Fruit fly (Drosophila melanogaster) whole organism, embryonic: Measurements from ENCODE around the gene Rok.

Experiments
- CG10274 ChIP-seq: fragments of 200-800 bp; sonication (Bioruptor generic); optimal IDR thresholded peaks from 3 replicates; lab custom pipeline; 2017; ENCODE audit warnings: missing biosample characterization, mild to moderate bottlenecking, missing genetic modification characterization
- CG10979 ChIP-seq: fragments of 200-800 bp; sonication (Bioruptor generic); optimal IDR thresholded peaks from 2 replicates; lab custom pipeline; 2018; ENCODE audit warnings: missing biosample characterization, mild to moderate bottlenecking, missing genetic modification characterization, moderate library complexity
- CG12104 ChIP-seq: fragments of 200-800 bp; sonication (Bioruptor generic); optimal IDR thresholded peaks from 3 replicates; lab custom pipeline; 2016; ENCODE audit warnings: missing biosample characterization, missing genetic modification characterization
- CG12299 ChIP-seq: fragments of 200-800 bp; sonication (Bioruptor generic); optimal IDR thresholded peaks from 2 replicates; lab custom pipeline; 2018; ENCODE audit warnings: missing biosample characterization, mild to moderate bottlenecking, missing genetic modification characterization
- CG13296 ChIP-seq: fragments of 200-800 bp; sonication (Bioruptor generic); optimal IDR thresholded peaks from 3 replicates; lab custom pipeline; 2018; ENCODE audit warnings: missing biosample characterization, mild to moderate bottlenecking, missing genetic modification characterization
- CG13424 ChIP-seq: fragments of 200-800 bp; sonication (Bioruptor generic); optimal IDR thresholded peaks from 2 replicates; lab custom pipeline; 2019; ENCODE audit warnings: missing biosample characterization, mild to moderate bottlenecking, missing genetic modification characterization, moderate library complexity
- CG14014 ChIP-seq: fragments of 200-800 bp; sonication (Bioruptor generic); IDR thresholded peaks from 2 replicates; pipeline ENCODE4 v1.3.6; 2022; ENCODE audit warnings: missing biosample characterization, missing genetic modification characterization
- CG14710 ChIP-seq: fragments of 200-800 bp; sonication (Bioruptor generic); optimal IDR thresholded peaks from 3 replicates; lab custom pipeline; 2019; ENCODE audit warnings: missing biosample characterization, mild to moderate bottlenecking, missing genetic modification characterization, moderate library complexity
- CG17361 ChIP-seq: fragments of 200-800 bp; sonication (Bioruptor generic); IDR thresholded peaks from 3 replicates; pipeline ENCODE4 v1.3.6; 2022; ENCODE audit warnings: missing biosample characterization, missing genetic modification characterization
- CG2678 ChIP-seq: fragments of 200-800 bp; sonication (Bioruptor generic); optimal IDR thresholded peaks from 3 replicates; lab custom pipeline; 2019; ENCODE audit warnings: missing biosample characterization, mild to moderate bottlenecking, missing genetic modification characterization, moderate library complexity
- CG30020 ChIP-seq: fragments of 200-800 bp; optimal IDR thresholded peaks from 2 replicates; lab custom pipeline; 2019; ENCODE audit warnings: missing biosample characterization, mild to moderate bottlenecking, missing genetic modification characterization, moderate library complexity
- CG31441 ChIP-seq: fragments of 200-800 bp; sonication (Bioruptor generic); IDR thresholded peaks from 2 replicates; pipeline ENCODE4 v1.3.6; 2022; ENCODE audit warnings: missing biosample characterization, missing genetic modification characterization
- CG32532 ChIP-seq: fragments of 200-800 bp; sonication (Bioruptor generic); IDR thresholded peaks from 2 replicates; pipeline ENCODE4 v1.3.6; 2022; ENCODE audit warnings: missing biosample characterization, missing genetic modification characterization
- CG3281 ChIP-seq: fragments of 200-800 bp; sonication (Bioruptor generic); optimal IDR thresholded peaks from 3 replicates; lab custom pipeline; 2017; ENCODE audit warnings: missing biosample characterization, mild to moderate bottlenecking, missing genetic modification characterization
- CG34224 ChIP-seq: fragments of 200-800 bp; sonication (Bioruptor generic); IDR thresholded peaks from 3 replicates; pipeline ENCODE4 v1.3.6; 2022; ENCODE audit warnings: missing biosample characterization, missing genetic modification characterization; ENCODE audit not compliant: partially characterized antibody
- CG3838 ChIP-seq: fragments of 200-800 bp; sonication (Bioruptor generic); optimal IDR thresholded peaks from 3 replicates; lab custom pipeline; 2016; ENCODE audit warnings: missing biosample characterization, missing genetic modification characterization
- CG3847 ChIP-seq: fragments of 200-800 bp; sonication (Bioruptor generic); IDR thresholded peaks from 2 replicates; pipeline ENCODE4 v1.3.6; 2022; ENCODE audit warnings: missing biosample characterization, missing genetic modification characterization
- CG3995 ChIP-seq: fragments of 200-800 bp; sonication (Bioruptor generic); optimal IDR thresholded peaks from 3 replicates; lab custom pipeline; 2016; ENCODE audit warnings: missing biosample characterization, missing genetic modification characterization
- CG42726 ChIP-seq: fragments of 200-800 bp; sonication (Bioruptor generic); IDR thresholded peaks from 2 replicates; pipeline ENCODE4 v1.3.6; 2022; ENCODE audit warnings: missing biosample characterization, missing genetic modification characterization; ENCODE audit not compliant: partially characterized antibody
- CG6689 ChIP-seq: fragments of 200-800 bp; sonication (Bioruptor generic); IDR thresholded peaks from 2 replicates; pipeline ENCODE4 v1.3.6; 2022; ENCODE audit warnings: missing biosample characterization, missing genetic modification characterization
- CG7372 ChIP-seq: fragments of 200-800 bp; sonication (Bioruptor generic); IDR thresholded peaks from 2 replicates; pipeline ENCODE4 v1.3.6; 2022; ENCODE audit warnings: missing biosample characterization, missing genetic modification characterization
- D ChIP-seq, 2 experiments: fragments of 200-800 bp in 1 of 2; fragments of >200 bp in 1 of 2; sonication (Bioruptor generic) in 1 of 2; optimal IDR thresholded peaks; 2 replicates in 1 of 2; 3 replicates in 1 of 2; lab custom pipeline; 2017; ENCODE audit warnings: mild to moderate bottlenecking in 1 of 2, missing biosample characterization in 1 of 2, missing genetic modification characterization in 1 of 2, missing genetic modification reagents in 1 of 2
- Dbx ChIP-seq: fragments of 200-800 bp; sonication (Bioruptor generic); IDR thresholded peaks from 3 replicates; pipeline ENCODE4 v1.3.6; 2022; ENCODE audit warnings: missing biosample characterization, missing genetic modification characterization
- Dp ChIP-seq: fragments of 200-800 bp; sonication (Bioruptor generic); optimal IDR thresholded peaks from 2 replicates; lab custom pipeline; 2018; ENCODE audit warnings: missing biosample characterization, mild to moderate bottlenecking, missing genetic modification characterization, moderate library complexity
- H15 ChIP-seq: fragments of 200-800 bp; sonication (Bioruptor generic); IDR thresholded peaks from 3 replicates; pipeline ENCODE4 v1.3.6; 2022; ENCODE audit warnings: missing biosample characterization, missing genetic modification characterization
- H2.0 ChIP-seq: fragments of 200-800 bp; sonication (Bioruptor generic); IDR thresholded peaks from 2 replicates; pipeline ENCODE4 v1.3.6; 2022; ENCODE audit warnings: missing biosample characterization, missing genetic modification characterization
- Hmr ChIP-seq: fragments of 200-800 bp; sonication (Bioruptor generic); optimal IDR thresholded peaks from 3 replicates; lab custom pipeline; 2017; ENCODE audit warnings: mild to moderate bottlenecking, missing biosample characterization, missing genetic modification reagents, missing genetic modification characterization
- Jarid2 ChIP-seq: fragments of 200-800 bp; sonication (Bioruptor generic); optimal IDR thresholded peaks from 3 replicates; lab custom pipeline; 2017; ENCODE audit warnings: mild to moderate bottlenecking, missing biosample characterization, missing genetic modification reagents, missing genetic modification characterization
- Lim3 ChIP-seq: fragments of 200-800 bp; sonication (Bioruptor generic); IDR thresholded peaks from 2 replicates; pipeline ENCODE4 v1.3.6; 2022; ENCODE audit warnings: missing biosample characterization, missing genetic modification characterization
- MTF-1 ChIP-seq: fragments of 200-800 bp; sonication (Bioruptor generic); optimal IDR thresholded peaks from 2 replicates; lab custom pipeline; 2018; ENCODE audit warnings: missing biosample characterization, mild to moderate bottlenecking, missing genetic modification characterization, borderline replicate concordance
- NFAT ChIP-seq: fragments of 200-800 bp; sonication (Bioruptor generic); IDR thresholded peaks from 2 replicates; pipeline ENCODE4 v1.3.6; 2022; ENCODE audit warnings: missing biosample characterization, missing genetic modification characterization
- Side ChIP-seq: fragments of 200-800 bp; sonication (Bioruptor generic); optimal IDR thresholded peaks from 2 replicates; lab custom pipeline; 2016; ENCODE audit warnings: missing biosample characterization, missing genetic modification characterization
- Six4 ChIP-seq: fragments of 200-800 bp; sonication (Bioruptor generic); optimal IDR thresholded peaks from 2 replicates; lab custom pipeline; 2016; ENCODE audit warnings: missing biosample characterization, missing genetic modification characterization
- Sox102F ChIP-seq: fragments of 200-800 bp; sonication (Bioruptor generic); optimal IDR thresholded peaks from 2 replicates; lab custom pipeline; 2018; ENCODE audit warnings: missing biosample characterization, mild to moderate bottlenecking, missing genetic modification characterization, moderate library complexity
- TFAM ChIP-seq: fragments of 200-800 bp; sonication (Bioruptor generic); optimal IDR thresholded peaks from 2 replicates; lab custom pipeline; 2017; ENCODE audit warnings: missing biosample characterization, missing genetic modification characterization, inconsistent platforms
- abd-A ChIP-seq: fragments of 200-800 bp; sonication (Bioruptor generic); optimal IDR thresholded peaks from 3 replicates; lab custom pipeline; 2019; ENCODE audit warnings: missing biosample characterization, mild to moderate bottlenecking, missing genetic modification characterization, moderate library complexity
- bsh ChIP-seq, 2 experiments: fragments of 200-800 bp; sonication (Bioruptor generic); optimal IDR thresholded peaks; 2 replicates each; lab custom pipeline; 2017 to 2018; ENCODE audit warnings: mild to moderate bottlenecking in 2 of 2, missing biosample characterization in 2 of 2, missing genetic modification characterization in 2 of 2, moderate library complexity in 1 of 2
- cg ChIP-seq: fragments of 200-800 bp; sonication (Bioruptor generic); optimal IDR thresholded peaks from 3 replicates; lab custom pipeline; 2019; ENCODE audit warnings: missing biosample characterization, mild to moderate bottlenecking, missing genetic modification characterization, moderate library complexity
- crol ChIP-seq: fragments of 200-800 bp; sonication (Bioruptor generic); IDR thresholded peaks from 2 replicates; pipeline ENCODE4 v1.3.6; 2022; ENCODE audit warnings: missing biosample characterization, missing genetic modification characterization
- dm ChIP-seq: fragments of 200-800 bp; sonication (Bioruptor generic); optimal IDR thresholded peaks from 3 replicates; lab custom pipeline; 2016; ENCODE audit warnings: missing biosample characterization, missing genetic modification characterization
- gem ChIP-seq: fragments of 200-800 bp; sonication (Bioruptor generic); optimal IDR thresholded peaks from 2 replicates; lab custom pipeline; 2019; ENCODE audit warnings: missing biosample characterization, mild to moderate bottlenecking, missing genetic modification characterization, moderate library complexity
- grau ChIP-seq: fragments of 200-800 bp; optimal IDR thresholded peaks from 3 replicates; lab custom pipeline; 2019; ENCODE audit warnings: missing biosample characterization, mild to moderate bottlenecking, missing genetic modification characterization, moderate library complexity
- h ChIP-seq: fragments of >200 bp; optimal IDR thresholded peaks from 2 replicates; lab custom pipeline; 2017
- hkb ChIP-seq, 2 experiments: fragments of 200-800 bp in 1 of 2; fragments of >200 bp in 1 of 2; sonication (Bioruptor generic) in 1 of 2; IDR thresholded peaks in 1 of 2; optimal IDR thresholded peaks in 1 of 2; 2 replicates each; pipeline versions ENCODE4 v1.3.6 to Lab custom; 2017 to 2022; ENCODE audit warnings: missing biosample characterization in 1 of 2, missing genetic modification characterization in 1 of 2
- knrl ChIP-seq: fragments of 200-800 bp; sonication (Bioruptor generic); IDR thresholded peaks from 3 replicates; pipeline ENCODE4 v1.3.6; 2022; ENCODE audit warnings: missing biosample characterization, missing genetic modification characterization; ENCODE audit not compliant: partially characterized antibody
- lbe ChIP-seq: fragments of 200-800 bp; sonication (Bioruptor generic); optimal IDR thresholded peaks from 2 replicates; lab custom pipeline; 2016; ENCODE audit warnings: missing biosample characterization, mild to moderate bottlenecking, missing genetic modification characterization
- slbo ChIP-seq: fragments of 200-800 bp; sonication (Bioruptor generic); IDR thresholded peaks from 2 replicates; pipeline ENCODE4 v1.3.6; 2022; ENCODE audit warnings: missing biosample characterization, missing genetic modification characterization
- trh ChIP-seq: fragments of 200-800 bp; sonication (Bioruptor generic); optimal IDR thresholded peaks from 2 replicates; lab custom pipeline; 2016; ENCODE audit warnings: missing biosample characterization, missing genetic modification characterization
- vvl ChIP-seq: fragments of 200-800 bp; sonication (Bioruptor generic); IDR thresholded peaks from 2 replicates; pipeline ENCODE4 v1.3.6; 2022; ENCODE audit warnings: missing biosample characterization, missing genetic modification characterization
- wdn ChIP-seq: fragments of 200-800 bp; sonication (Bioruptor generic); IDR thresholded peaks from 2 replicates; pipeline ENCODE4 v1.3.6; 2022; ENCODE audit warnings: missing biosample characterization, missing genetic modification characterization

The Rok gene

dm6 chrX:16677163-16677562, 39.9 kb upstream of the Rok start (continued):
- no peak for TF ChIP-seq D (optimal IDR thresholded peaks at IDR 0.05; lab: Kevin White, UChicago)
- no peak for TF ChIP-seq D (GFP tag; optimal IDR thresholded peaks at IDR 0.05; lab: Kevin White, UChicago)
- TF ChIP-seq Sox102F (GFP tag; lab: Kevin White, UChicago) = peak; percentile 17
- TF ChIP-seq TFAM = no peak
- 0 out of 2 replicates have a peak, but pooled peaks have one; percentile 22 for TF ChIP-seq CG31441 (GFP tag; lab: Robert Waterston, UW)
- no peak for TF ChIP-seq CG13296 (GFP tag; lab: Kevin White, UChicago)
- no peak for TF ChIP-seq dm
- no peak for TF ChIP-seq CG3281 (GFP tag; lab: Kevin White, UChicago)
- no peak for TF ChIP-seq CG12104 (GFP tag; lab: Kevin White, UChicago)
- no peak for TF ChIP-seq CG2678
- TF ChIP-seq crol (GFP tag; lab: Robert Waterston, UW) = no peak
- no peak for TF ChIP-seq H2.0 (GFP tag; lab: Robert Waterston, UW)
- peak; percentile 20 for TF ChIP-seq grau (tag; lab: Kevin White, UChicago)
- TF ChIP-seq wdn = no peak
- TF ChIP-seq vvl (GFP tag; lab: Robert Waterston, UW) = no peak
- TF ChIP-seq bsh (GFP tag; optimal IDR thresholded peaks at IDR 0.05; lab: Kevin White, UChicago) = no peak
- TF ChIP-seq Six4 (GFP tag; lab: Kevin White, UChicago) = no peak
- peak; percentile 30; the same call in 1 of the 2 replicates for TF ChIP-seq slbo (GFP tag; lab: Robert Waterston, UW)
- no peak for TF ChIP-seq Hmr (GFP tag; lab: Kevin White, UChicago)
- no peak for TF ChIP-seq CG13424
- no peak for TF ChIP-seq Jarid2 (GFP tag; lab: Kevin White, UChicago)
- TF ChIP-seq CG42726 (GFP tag; lab: Robert Waterston, UW) = no peak
- 0 out of 2 replicates have a peak, but pooled peaks have one; percentile 13 for TF ChIP-seq CG32532 (GFP tag; lab: Robert Waterston, UW)
- TF ChIP-seq NFAT (GFP tag; lab: Robert Waterston, UW) = no peak
- TF ChIP-seq CG14710 (tag; lab: Kevin White, UChicago) = no peak
- no peak for TF ChIP-seq CG12299 (tag; lab: Kevin White, UChicago)
- no peak for TF ChIP-seq hkb (optimal IDR thresholded peaks at IDR 0.05; lab: Kevin White, UChicago)
- no peak for TF ChIP-seq hkb (GFP tag; IDR thresholded peaks at IDR 0.05; lab: Robert Waterston, UW)
- TF ChIP-seq Dp = no peak
- TF ChIP-seq CG3995 (GFP tag; lab: Kevin White, UChicago) = no peak
- TF ChIP-seq h (lab: Kevin White, UChicago) = no peak
- TF ChIP-seq trh = no peak
- no peak for TF ChIP-seq CG34224 (GFP tag; lab: Robert Waterston, UW)
- no peak for TF ChIP-seq knrl (GFP tag; lab: Robert Waterston, UW)
- TF ChIP-seq cg (GFP tag; lab: Kevin White, UChicago) = no peak
- TF ChIP-seq MTF-1 (GFP tag; lab: Kevin White, UChicago) = no peak
- no peak for TF ChIP-seq abd-A
- no peak for TF ChIP-seq CG10274
- no peak for TF ChIP-seq CG30020 (tag; lab: Kevin White, UChicago)
- no peak for TF ChIP-seq Side (GFP tag; lab: Kevin White, UChicago)
- no peak for TF ChIP-seq Dbx (GFP tag; lab: Robert Waterston, UW)
- no peak for TF ChIP-seq CG3847 (GFP tag; lab: Robert Waterston, UW)
- no peak for TF ChIP-seq H15 (GFP tag; lab: Robert Waterston, UW)
- TF ChIP-seq Lim3 (GFP tag; lab: Robert Waterston, UW) = no peak
- TF ChIP-seq CG14014 (GFP tag; lab: Robert Waterston, UW) = no peak
- TF ChIP-seq CG17361 (GFP tag; lab: Robert Waterston, UW) = 0 out of 3 replicates have a peak, but pooled peaks have one; percentile 30
- TF ChIP-seq gem (tag; lab: Kevin White, UChicago) = peak; percentile 43
- TF ChIP-seq CG10979 (tag; lab: Kevin White, UChicago) = peak; percentile 7
- no peak for TF ChIP-seq lbe (GFP tag; lab: Kevin White, UChicago)
- 0 out of 2 replicates have a peak, but pooled peaks have one; percentile 22 for TF ChIP-seq CG6689 (GFP tag; lab: Robert Waterston, UW)
- no peak for TF ChIP-seq CG7372 (GFP tag; lab: Robert Waterston, UW)
- no peak for TF ChIP-seq CG3838 (GFP tag; lab: Kevin White, UChicago)
